Worm (Caenorhabditis elegans): ENCODE results near the gene B0563.7.

The B0563.7 gene

ce11 chrX:9183836-9184235 is 29.7 kb upstream of the B0563.7 start, which contains the start of gene Y81B9A.2:
Gene Y81B9A.2 (plus strand): TSS chrX:9184136.
- no peak for TF ChIP-seq elt-1 (tag; optimal IDR thresholded peaks at IDR 0.05; ENCODE audit: borderline replicate concordance, insufficient read depth)
- no peak for TF ChIP-seq mab-5 (tag; optimal IDR thresholded peaks at IDR 0.05)
- no peak for TF ChIP-seq unc-39 (tag; optimal IDR thresholded peaks at IDR 0.05)
- no peak for TF ChIP-seq M03D4.4 (tag; optimal IDR thresholded peaks at IDR 0.05)
- TF ChIP-seq hlh-1 (tag; optimal IDR thresholded peaks at IDR 0.05), result no peak
- TF ChIP-seq lin-32 (GFP tag; optimal IDR thresholded peaks at IDR 0.05), result no peak
- TF ChIP-seq unc-62 (GFP tag; optimal IDR thresholded peaks at IDR 0.05), result no peak
- no peak for TF ChIP-seq pha-4 (tag; optimal IDR thresholded peaks at IDR 0.05)
- TF ChIP-seq ceh-83 (GFP tag; optimal IDR thresholded peaks at IDR 0.05), result no peak
- TF ChIP-seq nhr-237 (tag; optimal IDR thresholded peaks at IDR 0.05), result no peak
- no peak for TF ChIP-seq drap-1 (GFP tag; optimal IDR thresholded peaks at IDR 0.05)
- no peak for TF ChIP-seq sptf-1 (tag; optimal IDR thresholded peaks at IDR 0.05)
- no peak for TF ChIP-seq mep-1 (tag; optimal IDR thresholded peaks at IDR 0.05)
- TF ChIP-seq nhr-28 (tag; optimal IDR thresholded peaks at IDR 0.05), result no peak
- TF ChIP-seq tbx-8 (GFP tag; optimal IDR thresholded peaks at IDR 0.05), result no peak

DNA sequence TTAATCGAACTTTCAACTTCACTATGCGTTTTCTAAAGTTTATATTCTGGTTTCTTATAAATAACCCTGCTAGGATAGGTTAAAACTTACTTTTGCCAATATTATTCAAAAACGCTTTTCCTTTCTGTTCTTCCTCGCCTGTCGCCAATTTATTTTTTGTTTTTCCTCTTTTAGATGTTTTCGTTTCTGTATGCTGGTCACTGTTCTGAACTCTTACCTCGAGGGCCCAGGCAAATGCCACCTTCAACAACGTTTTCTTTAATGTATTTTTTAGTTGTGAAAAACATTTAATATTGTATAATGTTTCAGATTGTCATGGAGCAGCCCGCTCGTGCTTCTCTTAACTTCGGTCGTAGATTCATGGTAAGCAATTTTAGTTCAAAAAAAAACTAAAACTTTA is 28.0 kb upstream of the B0563.7 start, which contains the start of gene Y81B9A.3:
TSS of gene Y81B9A.3 (plus strand) at position 301 of the 400 bp plus-strand sequence.
- TF ChIP-seq unc-120 (tag; optimal IDR thresholded peaks at IDR 0.05; ENCODE audit: poor library complexity, severe bottlenecking) (no peak), nhr-237 (tag; optimal IDR thresholded peaks at IDR 0.05) (no peak), sem-2 (GFP tag; optimal IDR thresholded peaks at IDR 0.05) (no peak), ceh-43 (GFP tag; optimal IDR thresholded peaks at IDR 0.05) (no peak), elt-3 (tag; optimal IDR thresholded peaks at IDR 0.05) (no peak), ces-1 (GFP tag; optimal IDR thresholded peaks at IDR 0.05) (no peak), nhr-2 (tag; optimal IDR thresholded peaks at IDR 0.05) (no peak), bed-3 (GFP tag; optimal IDR thresholded peaks at IDR 0.05) (no peak), nhr-12 (tag; optimal IDR thresholded peaks at IDR 0.05) (no peak), hlh-1 (tag; optimal IDR thresholded peaks at IDR 0.05) (no peak), mls-2 (tag; optimal IDR thresholded peaks at IDR 0.05) (no peak)

ce11 chrX:9180823-9181222 is 26.7 kb upstream of the B0563.7 start, which contains the start of gene Y81B9A.4:
Gene Y81B9A.4 (minus strand): TSS chrX:9180923.
- TF ChIP-seq cnd-1 (tag; optimal IDR thresholded peaks at IDR 0.05), result no peak
- no peak for TF ChIP-seq ceh-43 (GFP tag; optimal IDR thresholded peaks at IDR 0.05)
- TF ChIP-seq lin-13 (tag; optimal IDR thresholded peaks at IDR 0.05), result no peak
- TF ChIP-seq mls-2 (tag; optimal IDR thresholded peaks at IDR 0.05), result no peak
- TF ChIP-seq sem-2 (GFP tag; optimal IDR thresholded peaks at IDR 0.05), result no peak
- TF ChIP-seq blmp-1 (tag; optimal IDR thresholded peaks at IDR 0.05), result no peak
- TF ChIP-seq tbx-8 (GFP tag; optimal IDR thresholded peaks at IDR 0.05), result no peak
- no peak for TF ChIP-seq elt-1 (tag; optimal IDR thresholded peaks at IDR 0.05; ENCODE audit: borderline replicate concordance, insufficient read depth)

DNA sequence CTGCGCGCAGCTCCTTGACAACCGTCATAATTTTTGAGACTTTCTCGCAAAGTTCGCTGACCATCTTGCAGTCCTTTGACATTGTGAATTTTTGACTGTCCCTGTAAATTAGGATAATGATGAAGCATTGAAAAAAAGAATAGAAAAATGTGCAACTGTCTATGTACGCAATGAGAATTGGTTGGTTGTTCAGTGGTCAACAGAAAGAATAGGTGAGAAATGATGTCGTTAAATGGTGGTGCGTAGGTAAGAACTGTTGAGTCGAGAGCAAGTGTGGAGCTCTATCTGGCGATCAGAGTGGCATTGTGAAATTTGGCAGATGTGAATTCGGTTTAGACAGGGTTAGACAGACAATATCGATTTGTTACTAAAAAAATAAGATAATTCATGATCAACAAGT is 20.3 kb upstream of the B0563.7 start, which contains the start of gene B0563.8:
TSS of gene B0563.8 (minus strand) at position 101 of the 400 bp plus-strand sequence.
- TF ChIP-seq ceh-39 (tag; optimal IDR thresholded peaks at IDR 0.05) (no peak), ces-1 (GFP tag; optimal IDR thresholded peaks at IDR 0.05) (no peak), pha-4 (tag; optimal IDR thresholded peaks at IDR 0.05) (no peak), nhr-237 (tag; optimal IDR thresholded peaks at IDR 0.05) (no peak), mep-1 (tag; optimal IDR thresholded peaks at IDR 0.05) (no peak), ceh-43 (GFP tag; optimal IDR thresholded peaks at IDR 0.05) (no peak), bed-3 (GFP tag; optimal IDR thresholded peaks at IDR 0.05) (no peak), ztf-11 (tag; optimal IDR thresholded peaks at IDR 0.05) (no peak), sem-2 (GFP tag; optimal IDR thresholded peaks at IDR 0.05) (no peak), lin-13 (tag; optimal IDR thresholded peaks at IDR 0.05) (no peak), elt-1 (tag; optimal IDR thresholded peaks at IDR 0.05; ENCODE audit: borderline replicate concordance, insufficient read depth) (no peak), flh-1 (GFP tag; optimal IDR thresholded peaks at IDR 0.05) (no peak), ham-2 (GFP tag; optimal IDR thresholded peaks at IDR 0.05) (no peak), sptf-1 (tag; optimal IDR thresholded peaks at IDR 0.05) (no peak), nhr-12 (tag; optimal IDR thresholded peaks at IDR 0.05) (no peak), lsy-2 (tag; optimal IDR thresholded peaks at IDR 0.05) (no peak), cnd-1 (tag; optimal IDR thresholded peaks at IDR 0.05) (no peak), mab-5 (tag; optimal IDR thresholded peaks at IDR 0.05) (no peak), blmp-1 (tag; optimal IDR thresholded peaks at IDR 0.05) (no peak), elt-3 (tag; optimal IDR thresholded peaks at IDR 0.05) (no peak)
